Worm (Caenorhabditis elegans): ENCODE results near the gene K09A9.8.

DNA sequence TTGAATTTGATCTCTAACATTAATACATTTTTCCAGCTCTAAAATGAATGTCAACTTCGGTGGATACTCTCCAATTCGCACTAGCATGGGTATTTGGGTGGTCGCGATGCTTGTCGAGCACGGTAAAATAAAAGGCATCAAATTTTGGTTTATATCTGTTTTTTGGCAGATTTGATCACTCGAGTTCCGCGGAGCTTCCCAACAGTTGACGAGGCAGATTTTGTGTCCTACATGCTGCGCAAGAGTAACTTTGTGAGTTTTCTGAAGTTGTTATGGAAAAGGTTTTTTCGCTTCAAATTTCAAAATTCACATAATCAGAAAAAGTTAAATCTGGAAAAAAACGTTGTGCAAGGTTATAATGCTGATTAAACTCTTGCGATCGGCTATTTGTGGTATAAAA, 44.4 kb upstream of the K09A9.8 start:
- TF ChIP-seq ama-1 (optimal IDR thresholded peaks at IDR 0.05) (no peak), F13C5.2 (tag; optimal IDR thresholded peaks at IDR 0.05) (no peak), pes-1 (GFP tag; IDR thresholded peaks at IDR 0.05) (no peak), ceh-13 (GFP tag; optimal IDR thresholded peaks at IDR 0.05) (no peak), scrt-1 (GFP tag; IDR thresholded peaks at IDR 0.05) (no peak), flt-1 (GFP tag; IDR thresholded peaks at IDR 0.05) (no peak), tbx-37 (GFP tag; conservative IDR thresholded peaks at IDR 0.05) (no peak), hnd-1 (tag; optimal IDR thresholded peaks at IDR 0.05) (no peak), sea-1 (GFP tag; conservative IDR thresholded peaks at IDR 0.05) (no peak), B0310.2 (tag; optimal IDR thresholded peaks at IDR 0.05) (no peak), tra-4 (tag; optimal IDR thresholded peaks at IDR 0.05) (no peak)
